Fruit fly (Drosophila melanogaster) whole organism, prepupa: ENCODE data around the gene CycD.

ENCODE experiments used
- CG31627 ChIP-seq: fragments of 200-800 bp; sonication (Bioruptor generic); optimal IDR thresholded peaks from 3 replicates; lab custom pipeline; 2016; ENCODE audit warnings: missing biosample characterization, missing genetic modification characterization
- Hr4 ChIP-seq: fragments of 200-800 bp; sonication (Bioruptor generic); optimal IDR thresholded peaks from 3 replicates; lab custom pipeline; 2016; ENCODE audit warnings: missing biosample characterization, missing genetic modification characterization

DNA sequence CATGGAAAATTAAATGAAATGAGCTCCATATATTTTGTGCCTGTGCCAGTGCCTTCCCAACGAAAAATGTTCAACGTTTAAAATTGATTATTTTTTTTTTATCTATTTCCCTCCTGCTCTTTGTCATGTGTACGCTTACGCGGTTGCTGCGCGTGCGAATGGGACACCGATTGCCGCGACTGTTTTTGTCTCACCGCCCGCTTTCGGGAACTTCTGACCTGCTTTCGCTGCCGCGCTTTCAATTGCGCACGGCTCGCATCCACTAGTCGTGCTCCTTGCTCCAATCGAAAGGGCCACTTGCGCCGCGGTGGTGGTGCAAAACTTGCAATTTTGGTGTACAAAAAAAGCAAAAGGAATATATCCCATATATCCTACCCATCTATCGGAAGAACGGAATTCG is 49.0 kb downstream of the CycD start:
- TF ChIP-seq Hr4: no peak
- TF ChIP-seq CG31627 (GFP tag; lab: Kevin White, UChicago): no peak
